Worm (Caenorhabditis elegans): ENCODE measurements around the gene cki-2.

DNA sequence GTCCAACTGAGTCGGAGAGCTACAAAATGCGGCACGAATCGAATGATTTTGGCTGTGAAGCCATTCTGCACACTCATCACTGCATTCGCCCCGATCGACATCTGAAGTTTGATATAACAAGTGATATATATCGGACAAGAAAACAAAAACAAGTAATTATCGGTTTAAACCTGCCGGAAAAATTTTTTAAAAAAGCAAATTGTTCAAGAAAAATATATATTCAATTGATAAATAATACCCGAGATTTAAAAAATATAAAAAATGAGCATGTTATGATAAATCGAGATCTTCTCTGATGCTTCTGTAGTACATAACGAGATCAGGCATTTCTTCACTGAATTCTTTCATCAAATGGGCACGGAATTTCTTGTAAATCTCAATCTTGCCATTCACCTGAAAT is 37.4 kb downstream of the cki-2 start, which contains the start of gene T09A5.5:
- no peak for TF ChIP-seq pqm-1 (tag; optimal IDR thresholded peaks at IDR 0.05)
- no peak for TF ChIP-seq lin-13 (GFP tag; optimal IDR thresholded peaks at IDR 0.05)

All from whole organism, L1 larva.